Worm (Caenorhabditis elegans): ENCODE data around the gene Y75B8A.33.
A peak's percentile ranks its signal among the peaks of the same experiment; 100 is the strongest.

The Y75B8A.33 gene

DNA sequence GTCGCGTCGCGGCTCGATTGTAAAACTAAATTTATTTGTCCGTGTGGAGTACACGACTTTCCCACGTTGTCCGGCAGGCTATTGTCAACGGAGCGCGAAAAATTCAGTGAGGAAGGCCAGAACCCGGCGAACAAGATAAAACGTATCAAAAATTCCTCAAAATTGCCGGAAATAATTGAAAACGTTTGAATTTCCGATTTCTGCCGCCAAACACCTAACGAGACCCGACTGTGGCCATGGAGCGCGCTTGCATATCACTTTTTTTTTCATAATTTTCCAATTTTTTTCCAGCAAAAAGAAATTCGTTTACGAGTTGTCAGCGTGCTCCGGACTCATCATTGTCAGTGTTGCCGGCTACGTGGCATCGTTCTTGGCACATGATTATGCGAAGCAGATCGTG, 31.3 kb upstream of the Y75B8A.33 start:
- TF ChIP-seq F23B12.7 (tag; optimal IDR thresholded peaks at IDR 0.05; ENCODE audit: insufficient read depth) (no peak), nfyb-1 (GFP tag; IDR thresholded peaks at IDR 0.05) (0 out of 2 replicates have a peak, but pooled peaks have one; percentile 34), ztf-28 (GFP tag; IDR thresholded peaks at IDR 0.05) (0 out of 2 replicates have a peak, but pooled peaks have one; percentile 46), madf-6 (GFP tag; IDR thresholded peaks at IDR 0.05) (0 out of 2 replicates have a peak, but pooled peaks have one; percentile 9), ztf-18 (tag; optimal IDR thresholded peaks at IDR 0.05) (no peak), sea-2 (GFP tag; IDR thresholded peaks at IDR 0.05) (no peak), B0336.3 (GFP tag; IDR thresholded peaks at IDR 0.05) (0 out of 2 replicates have a peak, but pooled peaks have one; percentile 14), snpc-1.1 (tag; optimal IDR thresholded peaks at IDR 0.05; ENCODE audit: insufficient read depth) (no peak), bed-1 (GFP tag; IDR thresholded peaks at IDR 0.05) (no peak), C17E4.6 (GFP tag; IDR thresholded peaks at IDR 0.05) (no peak), ceh-27 (GFP tag; optimal IDR thresholded peaks at IDR 0.05) (no peak)

DNA sequence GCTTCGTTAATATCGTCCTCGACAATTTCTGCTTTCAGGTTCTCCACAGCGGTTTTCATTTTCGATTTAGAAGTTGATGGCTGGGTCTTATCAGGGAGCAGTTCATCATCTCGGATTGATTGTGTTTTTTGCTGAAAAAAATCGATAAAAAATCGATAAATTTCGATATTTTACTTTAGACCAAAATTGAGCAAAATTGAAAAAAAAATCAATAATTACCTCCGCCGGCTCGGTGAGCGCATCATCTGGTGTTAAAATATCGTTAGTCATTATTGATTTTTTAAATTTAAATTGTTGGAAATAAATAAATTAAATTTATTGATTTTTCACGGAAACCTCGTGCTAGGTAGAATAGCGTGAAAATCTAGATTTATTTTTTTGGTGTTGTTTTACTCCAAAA, 27.9 kb upstream of the Y75B8A.33 start, which contains the start of gene Y49E10.10:
Y49E10.10 (plus strand) TSS at position 381 of the 400 bp plus-strand sequence.
- no peak for TF ChIP-seq ztf-6 (GFP tag; IDR thresholded peaks at IDR 0.05)
- TF ChIP-seq ztf-25 (GFP tag; IDR thresholded peaks at IDR 0.05), result no peak
- TF ChIP-seq athp-1 (tag; optimal IDR thresholded peaks at IDR 0.05), result no peak
- no peak for TF ChIP-seq mes-4 (tag; optimal IDR thresholded peaks at IDR 0.05)
- TF ChIP-seq lin-54 (GFP tag; optimal IDR thresholded peaks at IDR 0.05), result no peak
- no peak for TF ChIP-seq him-1 (tag; optimal IDR thresholded peaks at IDR 0.05)
- TF ChIP-seq zfh-2 (GFP tag; conservative IDR thresholded peaks at IDR 0.05), result no peak
- TF ChIP-seq B0035.1 (tag; optimal IDR thresholded peaks at IDR 0.05), result no peak
- no peak for TF ChIP-seq F49E8.2 (tag; optimal IDR thresholded peaks at IDR 0.05; ENCODE audit: insufficient read depth)
- TF ChIP-seq unc-130 (GFP tag; optimal IDR thresholded peaks at IDR 0.05), result no peak

DNA sequence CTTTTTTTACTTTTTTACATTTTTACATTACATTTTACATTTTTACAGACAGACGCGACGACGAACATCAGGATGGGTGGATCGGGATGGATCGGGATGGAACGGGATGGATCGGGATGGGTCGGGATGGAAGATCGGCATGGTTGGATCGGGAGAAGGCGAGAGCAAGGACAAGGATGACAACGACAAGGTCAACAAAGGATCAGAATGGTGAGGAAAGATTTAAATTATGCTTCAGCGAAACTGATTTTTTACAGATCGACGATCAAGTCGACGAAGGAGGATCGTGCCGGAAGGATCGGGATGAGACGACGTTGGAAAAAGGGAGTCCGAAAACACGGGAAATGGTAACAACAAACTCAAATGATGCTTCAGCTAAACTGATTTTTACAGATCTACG, 20.9 kb upstream of the Y75B8A.33 start:
- TF ChIP-seq egrh-3 (GFP tag; IDR thresholded peaks at IDR 0.05) (no peak), lin-54 (GFP tag; optimal IDR thresholded peaks at IDR 0.05) (no peak), nhr-90 (tag; optimal IDR thresholded peaks at IDR 0.05) (no peak), D2030.7 (GFP tag; IDR thresholded peaks at IDR 0.05) (no peak), hlh-26 (GFP tag; conservative IDR thresholded peaks at IDR 0.05) (no peak), somi-1 (GFP tag; optimal IDR thresholded peaks at IDR 0.05) (no peak), K12H6.12 (tag; optimal IDR thresholded peaks at IDR 0.05) (no peak), tbp1 (GFP tag; optimal IDR thresholded peaks at IDR 0.05) (no peak), ets-4 (GFP tag; optimal IDR thresholded peaks at IDR 0.05) (no peak), let-607 (tag; optimal IDR thresholded peaks at IDR 0.05) (no peak), die-1 (tag; optimal IDR thresholded peaks at IDR 0.05) (no peak), Y53F4B.3 (GFP tag; IDR thresholded peaks at IDR 0.05) (no peak), nfya-2 (GFP tag; IDR thresholded peaks at IDR 0.05) (no peak), nfya-1 (tag; optimal IDR thresholded peaks at IDR 0.05; ENCODE audit: borderline replicate concordance, insufficient read depth) (no peak), ztf-28 (GFP tag; IDR thresholded peaks at IDR 0.05) (no peak), nhr-27 (tag; optimal IDR thresholded peaks at IDR 0.05) (no peak), attf-6 (GFP tag; IDR thresholded peaks at IDR 0.05) (no peak), nhr-120 (GFP tag; IDR thresholded peaks at IDR 0.05) (no peak), sptf-2 (GFP tag; optimal IDR thresholded peaks at IDR 0.05) (no peak), attf-3 (GFP tag; conservative IDR thresholded peaks at IDR 0.05) (no peak)
